Fruit fly (Drosophila melanogaster): ENCODE data around the gene Obp69a.

DNA sequence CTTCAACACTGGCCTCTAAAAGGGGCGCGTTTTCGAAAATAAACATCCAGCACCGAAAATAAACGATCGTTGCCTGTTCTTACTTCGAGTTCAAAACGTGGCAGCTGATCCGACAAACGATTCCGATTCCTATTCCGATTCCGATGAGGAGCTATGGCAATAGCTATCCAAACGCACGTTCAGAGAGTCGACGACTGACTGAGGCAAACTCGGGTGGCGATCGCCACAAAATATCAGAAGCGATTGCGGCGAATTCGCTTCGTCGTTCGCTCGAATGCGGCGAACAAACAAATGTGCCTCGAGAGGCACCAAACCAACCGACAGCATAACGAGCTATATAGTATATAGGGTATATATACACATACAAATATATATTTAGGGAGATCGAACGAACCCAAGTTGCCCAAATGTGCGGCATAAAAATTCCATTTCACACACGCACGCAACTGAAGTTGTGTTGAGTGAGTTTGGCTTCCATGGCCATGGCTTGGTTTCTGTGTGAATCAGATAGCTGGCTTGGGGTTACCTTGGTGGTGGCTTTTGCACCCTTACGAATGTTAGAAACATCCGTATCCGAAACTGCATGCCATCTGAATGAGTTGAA is 4.6 kb upstream of the Obp69a start, which contains the start of gene Ncc69:
- no peak for TF ChIP-seq gl (tag; optimal IDR thresholded peaks at IDR 0.05)
- TF ChIP-seq D1 (tag; optimal IDR thresholded peaks at IDR 0.05) = no peak
- TF ChIP-seq CG34367 (tag; optimal IDR thresholded peaks at IDR 0.05) = no peak
- no peak for TF ChIP-seq fd96Ca (GFP tag; IDR thresholded peaks at IDR 0.05)
